Worm (Caenorhabditis elegans) whole organism, mixed stage, embryonic: ENCODE results near the gene T24H10.1.

Experiments used
- bed-3 ChIP-seq: fragments of 200-800 bp; sonication (Bioruptor generic); optimal IDR thresholded peaks from 3 replicates; lab custom pipeline; 2018; ENCODE audit warnings: mild to moderate bottlenecking, missing genetic modification characterization, moderate library complexity, missing compliant biosample characterization
- blmp-1 ChIP-seq: fragments of 150-350 bp; optimal IDR thresholded peaks from 2 replicates; lab custom pipeline; 2014; ENCODE audit warnings: missing biosample characterization, missing genetic modification characterization
- ceh-39 ChIP-seq: fragments of 150-350 bp; optimal IDR thresholded peaks from 2 replicates; lab custom pipeline; 2014; ENCODE audit warnings: missing biosample characterization, missing genetic modification characterization
- ceh-43 ChIP-seq: fragments of 200-800 bp; sonication (Bioruptor generic); optimal IDR thresholded peaks from 2 replicates; lab custom pipeline; 2018; ENCODE audit warnings: mild to moderate bottlenecking, missing genetic modification characterization, moderate library complexity, missing compliant biosample characterization
- ceh-83 ChIP-seq: fragments of 200-800 bp; sonication (Bioruptor generic); optimal IDR thresholded peaks from 2 replicates; lab custom pipeline; 2018; ENCODE audit warnings: mild to moderate bottlenecking, missing genetic modification characterization, missing compliant biosample characterization
- ces-1 ChIP-seq: fragments of 150-350 bp; optimal IDR thresholded peaks from 2 replicates; lab custom pipeline; 2014; ENCODE audit warnings: missing biosample characterization, missing genetic modification reagents, missing genetic modification characterization
- cnd-1 ChIP-seq: fragments of 200-800 bp; sonication (Bioruptor generic); optimal IDR thresholded peaks from 2 replicates; lab custom pipeline; 2018; ENCODE audit warnings: mild to moderate bottlenecking, missing genetic modification characterization, missing compliant biosample characterization
- drap-1 ChIP-seq: fragments of 200-800 bp; sonication (Bioruptor generic); optimal IDR thresholded peaks from 3 replicates; lab custom pipeline; 2018; ENCODE audit warnings: mild to moderate bottlenecking, missing genetic modification characterization, missing compliant biosample characterization
- elt-1 ChIP-seq: sonication (generic microtip); optimal IDR thresholded peaks from 2 replicates; lab custom pipeline; 2017; ENCODE audit warnings: missing genetic modification characterization, mild to moderate bottlenecking, missing compliant biosample characterization, antibody characterized with exemption, moderate library complexity, borderline replicate concordance; ENCODE audit not compliant: insufficient read depth
- elt-3 ChIP-seq: fragments of 150-350 bp; optimal IDR thresholded peaks from 2 replicates; lab custom pipeline; 2014; ENCODE audit warnings: missing biosample characterization, missing genetic modification characterization
- flh-1 ChIP-seq: fragments of 200-800 bp; sonication (Bioruptor generic); optimal IDR thresholded peaks from 2 replicates; lab custom pipeline; 2018; ENCODE audit warnings: mild to moderate bottlenecking, missing genetic modification characterization, moderate library complexity, missing compliant biosample characterization
- hlh-1 ChIP-seq: fragments of 150-350 bp; optimal IDR thresholded peaks from 2 replicates; lab custom pipeline; 2014; ENCODE audit warnings: missing biosample characterization, missing genetic modification reagents, missing genetic modification characterization
- lin-13 ChIP-seq: fragments of 150-350 bp; optimal IDR thresholded peaks from 2 replicates; lab custom pipeline; 2014; ENCODE audit warnings: missing biosample characterization, missing genetic modification characterization
- lin-32 ChIP-seq: fragments of 200-800 bp; sonication (Bioruptor generic); optimal IDR thresholded peaks from 2 replicates; lab custom pipeline; 2018; ENCODE audit warnings: mild to moderate bottlenecking, missing genetic modification characterization, missing compliant biosample characterization
- lsy-2 ChIP-seq: fragments of 150-350 bp; optimal IDR thresholded peaks from 2 replicates; lab custom pipeline; 2014; ENCODE audit warnings: missing biosample characterization, missing genetic modification characterization
- mab-5 ChIP-seq: fragments of 150-350 bp; optimal IDR thresholded peaks from 2 replicates; lab custom pipeline; 2014; ENCODE audit warnings: missing biosample characterization, missing genetic modification characterization
- mep-1 ChIP-seq: fragments of 150-350 bp; optimal IDR thresholded peaks from 2 replicates; lab custom pipeline; 2017; ENCODE audit warnings: missing biosample characterization, missing genetic modification reagents, missing genetic modification characterization, inconsistent platforms
- mls-2 ChIP-seq: sonication (generic microtip); optimal IDR thresholded peaks from 2 replicates; lab custom pipeline; 2016; ENCODE audit warnings: mild to moderate bottlenecking, missing genetic modification characterization, moderate library complexity, missing compliant biosample characterization
- nhr-12 ChIP-seq: fragments of 150-350 bp; optimal IDR thresholded peaks from 2 replicates; lab custom pipeline; 2014; ENCODE audit warnings: missing biosample characterization, missing genetic modification characterization
- nhr-2 ChIP-seq: fragments of 150-350 bp; optimal IDR thresholded peaks from 2 replicates; lab custom pipeline; 2014; ENCODE audit warnings: missing biosample characterization, missing genetic modification characterization
- nhr-237 ChIP-seq: fragments of 150-350 bp; optimal IDR thresholded peaks from 2 replicates; lab custom pipeline; 2014; ENCODE audit warnings: missing biosample characterization, missing genetic modification characterization
- nhr-28 ChIP-seq: fragments of 150-350 bp; optimal IDR thresholded peaks from 2 replicates; lab custom pipeline; 2014; ENCODE audit warnings: missing biosample characterization, missing genetic modification characterization
- nhr-76 ChIP-seq: sonication (generic microtip); optimal IDR thresholded peaks from 2 replicates; lab custom pipeline; 2017; ENCODE audit warnings: missing biosample characterization, missing genetic modification characterization
- pha-4 ChIP-seq: fragments of 150-350 bp; optimal IDR thresholded peaks from 2 replicates; lab custom pipeline; 2018; ENCODE audit warnings: missing biosample characterization, missing genetic modification reagents, missing genetic modification characterization
- sem-2 ChIP-seq: fragments of 200-800 bp; sonication (Bioruptor generic); optimal IDR thresholded peaks from 2 replicates; lab custom pipeline; 2018; ENCODE audit warnings: mild to moderate bottlenecking, missing genetic modification characterization, missing compliant biosample characterization
- sptf-1 ChIP-seq: sonication (generic microtip); optimal IDR thresholded peaks from 2 replicates; lab custom pipeline; 2017; ENCODE audit warnings: mild to moderate bottlenecking, missing genetic modification characterization, moderate library complexity, missing compliant biosample characterization
- unc-120 ChIP-seq: sonication (generic microtip); optimal IDR thresholded peaks from 2 replicates; lab custom pipeline; 2017; ENCODE audit warnings: missing genetic modification characterization, missing compliant biosample characterization; ENCODE audit not compliant: poor library complexity, severe bottlenecking
- unc-39 ChIP-seq: fragments of 150-350 bp; optimal IDR thresholded peaks from 2 replicates; lab custom pipeline; 2014; ENCODE audit warnings: missing biosample characterization, missing genetic modification characterization
- unc-62 ChIP-seq: fragments of 150-350 bp; optimal IDR thresholded peaks from 2 replicates; lab custom pipeline; 2014; ENCODE audit warnings: missing biosample characterization, missing genetic modification reagents, missing genetic modification characterization
- zip-8 ChIP-seq: fragments of 150-350 bp; optimal IDR thresholded peaks from 2 replicates; lab custom pipeline; 2014; ENCODE audit warnings: missing biosample characterization, missing genetic modification characterization
- ztf-11 ChIP-seq: fragments of 150-350 bp; optimal IDR thresholded peaks from 2 replicates; lab custom pipeline; 2014; ENCODE audit warnings: missing biosample characterization, missing genetic modification characterization

The T24H10.1 gene

ce11 chrII:9064437-9064836 lies 34.7 kb upstream of the T24H10.1 start:
- TF ChIP-seq unc-62 (peak; percentile 19), nhr-12 (tag; lab: Kevin White, UChicago) (no peak), elt-3 (tag; lab: Kevin White, UChicago) (no peak), elt-1 (peak; percentile 88)
- TF ChIP-seq, all 35 proteins: peak for 2

DNA sequence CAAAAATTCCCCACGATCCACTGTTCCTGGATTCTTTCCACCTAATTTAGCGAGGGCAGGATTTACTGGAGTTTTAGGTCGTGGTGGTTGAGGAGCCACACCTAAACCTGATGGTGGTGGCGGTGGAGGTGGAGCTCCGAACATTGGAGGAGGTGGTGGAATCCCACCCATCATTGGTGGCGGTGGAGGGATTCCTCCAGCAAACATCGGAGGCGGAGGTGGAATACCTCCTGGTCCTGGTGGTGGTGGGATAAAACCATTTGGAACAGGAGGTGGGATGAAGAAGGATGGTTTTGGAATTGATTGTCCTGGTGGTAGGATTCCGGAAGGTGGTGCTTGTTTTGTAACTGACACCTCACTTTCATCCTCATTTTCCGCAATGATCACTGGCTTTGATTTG lies 29.3 kb upstream of the T24H10.1 start:
- TF ChIP-seq lin-32 (GFP tag; lab: Kevin White, UChicago) (no peak), elt-3 (tag; lab: Kevin White, UChicago) (no peak), nhr-12 (tag; lab: Kevin White, UChicago) (no peak)
- TF ChIP-seq, all 35 proteins: peak for 0

DNA sequence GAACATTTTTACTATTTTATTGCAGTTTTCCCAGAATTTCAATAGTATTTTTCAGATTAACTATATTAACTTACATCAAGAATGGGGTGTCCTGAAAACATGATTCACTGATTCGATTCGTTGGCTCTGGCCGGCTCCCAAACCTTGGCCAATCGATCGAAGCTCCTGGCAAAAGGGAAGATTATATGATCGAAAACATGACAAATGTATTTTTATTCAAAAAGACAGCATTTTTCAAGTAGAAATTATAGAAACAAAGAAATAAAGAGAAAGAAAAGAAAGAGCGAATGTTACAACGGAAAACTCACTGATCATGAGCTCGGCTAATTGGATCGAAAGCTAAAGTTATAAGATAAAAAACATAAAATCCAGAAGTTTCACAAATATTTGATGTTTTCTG lies 28.4 kb upstream of the T24H10.1 start, which contains the start of gene T24B8.4:
Gene T24B8.4 (minus strand): TSS at position 101 of the 400 bp plus-strand sequence.
- TF ChIP-seq zip-8 (tag; lab: Kevin White, UChicago) (no peak), hlh-1 (tag; lab: Kevin White, UChicago) (no peak), nhr-12 (tag; lab: Kevin White, UChicago) (no peak), nhr-28 (tag; lab: Kevin White, UChicago) (no peak), pha-4 (no peak), mep-1 (tag; lab: Kevin White, UChicago) (no peak), ztf-11 (tag; lab: Kevin White, UChicago) (no peak), nhr-2 (tag; lab: Kevin White, UChicago) (no peak), mab-5 (no peak), cnd-1 (tag; lab: Kevin White, UChicago) (no peak), flh-1 (GFP tag; lab: Kevin White, UChicago) (no peak), sem-2 (GFP tag; lab: Kevin White, UChicago) (no peak), ceh-39 (no peak), elt-3 (tag; lab: Kevin White, UChicago) (no peak), sptf-1 (no peak), unc-120 (tag; lab: Kevin White, UChicago) (no peak), nhr-76 (tag; lab: Kevin White, UChicago) (no peak), ces-1 (GFP tag; lab: Kevin White, UChicago) (no peak)

DNA sequence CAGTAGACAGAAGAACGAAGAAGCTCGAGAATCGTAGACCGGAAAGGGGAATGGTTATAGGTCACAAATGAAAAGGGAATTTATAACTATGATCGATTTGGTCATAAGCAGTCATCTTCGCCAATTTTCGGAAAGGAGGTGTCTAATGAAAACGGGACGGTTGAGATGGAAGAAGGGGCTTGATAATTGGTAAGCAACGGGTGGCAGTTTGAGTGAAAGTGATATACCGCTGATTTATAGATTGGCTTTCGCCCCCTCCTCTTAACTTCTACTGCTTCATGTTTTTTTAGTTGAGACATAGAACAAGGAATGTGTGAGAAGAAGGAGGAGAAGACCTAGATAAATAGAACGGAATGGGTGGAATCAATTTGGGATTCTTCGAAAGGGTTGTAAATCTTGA lies 26.4 kb upstream of the T24H10.1 start:
- no peak for TF ChIP-seq drap-1
- TF ChIP-seq nhr-237 (tag; lab: Kevin White, UChicago), result no peak
- no peak for TF ChIP-seq bed-3
- TF ChIP-seq ceh-43 (GFP tag; lab: Kevin White, UChicago), result no peak
- TF ChIP-seq ztf-11 (tag; lab: Kevin White, UChicago), result no peak
- TF ChIP-seq blmp-1 (tag; lab: Kevin White, UChicago), result no peak
- no peak for TF ChIP-seq unc-120 (tag; lab: Kevin White, UChicago)

DNA sequence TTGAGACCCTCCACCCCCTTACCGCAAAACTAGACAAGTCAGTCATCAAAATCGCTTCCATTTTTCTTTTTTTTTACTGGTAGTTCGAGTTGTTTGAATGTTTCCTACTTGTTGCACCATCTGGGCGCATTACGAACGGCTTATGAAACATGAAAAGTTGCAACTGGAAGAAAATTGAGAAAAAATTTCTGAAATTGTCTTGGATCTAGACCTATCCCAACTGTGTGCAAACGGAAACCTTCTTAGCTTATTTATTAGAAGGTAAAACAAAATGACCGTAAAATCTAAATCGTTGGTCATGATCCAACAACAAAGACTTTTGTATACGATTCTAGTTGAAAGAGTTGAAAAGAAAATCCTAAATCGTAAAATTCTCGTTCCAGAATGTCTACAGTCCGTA lies 24.7 kb upstream of the T24H10.1 start:
- no peak for TF ChIP-seq sptf-1
- no peak for TF ChIP-seq nhr-237 (tag; lab: Kevin White, UChicago)
- TF ChIP-seq blmp-1 (tag; lab: Kevin White, UChicago), result no peak
- no peak for TF ChIP-seq unc-39 (tag; lab: Kevin White, UChicago)
- no peak for TF ChIP-seq mls-2
- no peak for TF ChIP-seq sem-2 (GFP tag; lab: Kevin White, UChicago)
- TF ChIP-seq ces-1 (GFP tag; lab: Kevin White, UChicago), result no peak

DNA sequence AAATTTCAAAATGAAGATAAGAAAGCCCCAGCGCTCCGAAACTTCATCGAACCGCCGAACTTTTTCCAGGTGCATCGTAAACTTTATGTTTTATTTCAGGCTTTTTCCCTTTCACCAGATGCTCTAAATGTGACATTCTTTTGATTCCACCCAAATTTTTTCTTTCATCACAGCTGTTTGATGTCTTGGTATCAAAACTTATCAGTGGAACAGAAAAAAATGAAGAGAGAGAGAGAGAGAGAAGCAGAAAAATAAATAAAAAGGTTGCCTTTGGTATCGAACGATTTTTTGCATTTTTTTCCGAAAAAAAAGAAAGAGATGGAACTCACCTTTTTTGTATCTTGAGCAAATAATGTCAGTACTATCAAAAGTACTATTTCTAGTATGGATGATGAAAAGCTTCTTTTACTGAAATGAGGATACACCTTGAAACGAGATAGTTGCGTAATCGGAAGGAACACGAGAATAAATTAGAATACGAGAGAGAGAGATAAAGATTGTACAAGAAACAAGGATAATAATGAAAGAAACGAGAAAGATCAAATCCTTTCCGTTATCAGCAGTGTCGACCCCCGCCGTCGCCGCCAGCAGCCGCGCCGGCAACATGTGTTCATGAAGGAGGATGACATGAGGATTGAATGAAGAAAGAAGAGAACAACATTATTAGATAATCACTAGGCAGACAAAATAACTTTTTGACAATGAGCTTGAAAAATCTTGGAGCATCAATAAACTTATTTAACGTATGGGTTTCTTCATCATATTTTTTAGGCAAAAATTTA lies 22.9 kb upstream of the T24H10.1 start:
- no peak for TF ChIP-seq ceh-83 (GFP tag; lab: Kevin White, UChicago)
- TF ChIP-seq ceh-43 (GFP tag; lab: Kevin White, UChicago), result no peak
- no peak for TF ChIP-seq blmp-1 (tag; lab: Kevin White, UChicago)
- TF ChIP-seq ceh-39, result no peak
- no peak for TF ChIP-seq nhr-28 (tag; lab: Kevin White, UChicago)
- TF ChIP-seq lsy-2 (tag; lab: Kevin White, UChicago), result no peak
- TF ChIP-seq flh-1 (GFP tag; lab: Kevin White, UChicago), result no peak
- peak; percentile 54 for TF ChIP-seq unc-120 (tag; lab: Kevin White, UChicago)
- no peak for TF ChIP-seq nhr-237 (tag; lab: Kevin White, UChicago)
- peak; percentile 79 for TF ChIP-seq hlh-1 (tag; lab: Kevin White, UChicago)
- TF ChIP-seq cnd-1 (tag; lab: Kevin White, UChicago), result no peak
- peak; percentile 46 for TF ChIP-seq unc-62
- peak; percentile 39 for TF ChIP-seq zip-8 (tag; lab: Kevin White, UChicago)
- TF ChIP-seq mab-5, result no peak
- TF ChIP-seq lin-32 (GFP tag; lab: Kevin White, UChicago), result no peak
- TF ChIP-seq lin-13, result no peak
- TF ChIP-seq nhr-76 (tag; lab: Kevin White, UChicago), result no peak
